Worm (Caenorhabditis elegans): Measurements from ENCODE around the gene rpl-29.

The rpl-29 gene

ce11 chrIV:13887408-13888163 is 5.6 kb downstream of the rpl-29 start, which contains the start of gene lin-66 (continued):
- TF ChIP-seq hlh-13 (GFP tag; optimal IDR thresholded peaks at IDR 0.05) (no peak), elt-2 (tag; optimal IDR thresholded peaks at IDR 0.05) (no peak), lin-11 (tag; optimal IDR thresholded peaks at IDR 0.05) (no peak), unc-42 (tag; optimal IDR thresholded peaks at IDR 0.05) (peak; percentile 82), gmeb-2 (tag; optimal IDR thresholded peaks at IDR 0.05) (no peak), tbx-7 (tag; optimal IDR thresholded peaks at IDR 0.05) (peak; percentile 42), pros-1 (tag; optimal IDR thresholded peaks at IDR 0.05) (peak; percentile 95), ceh-14 (tag; optimal IDR thresholded peaks at IDR 0.05) (peak; percentile 91), ets-4 (tag; optimal IDR thresholded peaks at IDR 0.05) (peak; percentile 74), ama-1 (optimal IDR thresholded peaks at IDR 0.05) (no peak), K02D7.2 (tag; optimal IDR thresholded peaks at IDR 0.05) (no peak), eyg-1 (tag; optimal IDR thresholded peaks at IDR 0.05) (peak; percentile 86), hlh-6 (tag; optimal IDR thresholded peaks at IDR 0.05) (peak; percentile 53), hlh-15 (tag; optimal IDR thresholded peaks at IDR 0.05) (no peak), mec-3 (tag; optimal IDR thresholded peaks at IDR 0.05; ENCODE audit: borderline replicate concordance) (no peak), fax-1 (tag; optimal IDR thresholded peaks at IDR 0.05) (peak; percentile 35), madf-2 (tag; optimal IDR thresholded peaks at IDR 0.05) (peak; percentile 33), unc-3 (GFP tag; conservative IDR thresholded peaks at IDR 0.05) (no peak), unc-3 (tag; optimal IDR thresholded peaks at IDR 0.05) (peak; percentile 83), ref-2 (tag; optimal IDR thresholded peaks at IDR 0.05) (peak; percentile 85), elt-4 (tag; optimal IDR thresholded peaks at IDR 0.05) (no peak), dmd-4 (tag; optimal IDR thresholded peaks at IDR 0.05; ENCODE audit: borderline replicate concordance) (peak; percentile 58), odd-2 (tag; optimal IDR thresholded peaks at IDR 0.05) (no peak)

ce11 chrIV:13888164-13888518 is 6.1 kb downstream of the rpl-29 start:
- TF ChIP-seq syd-9 (tag; optimal IDR thresholded peaks at IDR 0.05), result no peak
- TF ChIP-seq ama-1 (optimal IDR thresholded peaks at IDR 0.05), result peak; percentile 48

- TF ChIP-seq tbx-7 (tag; optimal IDR thresholded peaks at IDR 0.05), result no peak
- TF ChIP-seq ceh-14 (tag; optimal IDR thresholded peaks at IDR 0.05), result no peak
- no peak for TF ChIP-seq hlh-6 (tag; optimal IDR thresholded peaks at IDR 0.05)
- no peak for TF ChIP-seq lim-6 (tag; optimal IDR thresholded peaks at IDR 0.05)
- no peak for TF ChIP-seq ceh-24 (tag; optimal IDR thresholded peaks at IDR 0.05)
- TF ChIP-seq K02D7.2 (tag; optimal IDR thresholded peaks at IDR 0.05), result no peak
- TF ChIP-seq sdc-2 (tag; optimal IDR thresholded peaks at IDR 0.05), result no peak
- no peak for TF ChIP-seq hlh-15 (tag; optimal IDR thresholded peaks at IDR 0.05)
- TF ChIP-seq syd-9 (tag; optimal IDR thresholded peaks at IDR 0.05), result no peak
- TF ChIP-seq dve-1 (tag; optimal IDR thresholded peaks at IDR 0.05), result no peak
- no peak for TF ChIP-seq C08G9.2 (tag; optimal IDR thresholded peaks at IDR 0.05)
- no peak for TF ChIP-seq fkh-10 (GFP tag; optimal IDR thresholded peaks at IDR 0.05)
These were observed 11.1 kb downstream of the rpl-29 start for ce11 chrIV:13893103-13893502.

ce11 chrIV:13902774-13903173 is 20.7 kb downstream of the rpl-29 start, which contains the start of gene Y37A1A.3:
Y37A1A.3 (minus strand) TSS chrIV:13902874.
- TF ChIP-seq nhr-232 (tag; optimal IDR thresholded peaks at IDR 0.05) (no peak), hlh-15 (tag; optimal IDR thresholded peaks at IDR 0.05) (no peak), elt-4 (tag; optimal IDR thresholded peaks at IDR 0.05) (no peak), dmd-4 (tag; optimal IDR thresholded peaks at IDR 0.05; ENCODE audit: borderline replicate concordance) (no peak), fkh-6 (tag; optimal IDR thresholded peaks at IDR 0.05) (no peak), T23F11.4 (GFP tag; optimal IDR thresholded peaks at IDR 0.05) (no peak), gmeb-2 (tag; optimal IDR thresholded peaks at IDR 0.05) (no peak), zip-5 (tag; optimal IDR thresholded peaks at IDR 0.05) (no peak), pqm-1 (tag; optimal IDR thresholded peaks at IDR 0.05) (no peak), unc-42 (tag; optimal IDR thresholded peaks at IDR 0.05) (no peak), ceh-6 (GFP tag; optimal IDR thresholded peaks at IDR 0.05) (no peak), ceh-34 (tag; optimal IDR thresholded peaks at IDR 0.05) (no peak)

All from whole organism, late embryonic.